Fruit fly (Drosophila melanogaster) whole organism: ENCODE measurements around the gene Cubn2.

Experiments
- CG8478 ChIP-seq: fragments of >200 bp; optimal IDR thresholded peaks from 2 replicates; lab custom pipeline; 2018; ENCODE audit warnings: inconsistent platforms
- Dll ChIP-seq: fragments of >200 bp; optimal IDR thresholded peaks from 2 replicates; lab custom pipeline; 2017
- EcR ChIP-seq, 2 experiments: fragments of >200 bp; optimal IDR thresholded peaks; 2 replicates each; lab custom pipeline; 2017; ENCODE audit warnings: missing biosample characterization in 2 of 2, missing genetic modification characterization in 2 of 2, missing genetic modification reagents in 2 of 2
- psq ChIP-seq: fragments of >200 bp; optimal IDR thresholded peaks from 2 replicates; lab custom pipeline; 2017
- usp ChIP-seq: fragments of >200 bp; optimal IDR thresholded peaks from 2 replicates; lab custom pipeline; 2017; ENCODE audit warnings: missing biosample characterization, missing genetic modification characterization, mixed read lengths

- TF ChIP-seq EcR (GFP tag; optimal IDR thresholded peaks at IDR 0.05; lab: Kevin White, UChicago) (no peak), psq (lab: Kevin White, UChicago) (no peak), Dll (no peak), CG8478 (no peak), usp (GFP tag; lab: Kevin White, UChicago) (no peak)
Measured at dm6 chr3L:11772608-11773017, 41.9 kb downstream of the Cubn2 start.
